Worm (Caenorhabditis elegans): ENCODE results near the gene ech-5.
A peak's percentile ranks its signal among the peaks of the same experiment; 100 is the strongest.

The ech-5 gene

ce11 chrIV:829107-829506 is 32.3 kb downstream of the ech-5 start:
- TF ChIP-seq hlh-13 (GFP tag; optimal IDR thresholded peaks at IDR 0.05) (no peak), hlh-15 (tag; optimal IDR thresholded peaks at IDR 0.05) (no peak), ceh-14 (tag; optimal IDR thresholded peaks at IDR 0.05) (no peak), ttx-3 (tag; optimal IDR thresholded peaks at IDR 0.05) (no peak), che-1 (tag; optimal IDR thresholded peaks at IDR 0.05) (no peak), ceh-31 (tag; optimal IDR thresholded peaks at IDR 0.05) (no peak), ceh-2 (tag; optimal IDR thresholded peaks at IDR 0.05) (no peak), fkh-6 (tag; optimal IDR thresholded peaks at IDR 0.05) (no peak), elt-4 (tag; optimal IDR thresholded peaks at IDR 0.05) (no peak), nfya-1 (tag; optimal IDR thresholded peaks at IDR 0.05) (no peak), hlh-30 (tag; optimal IDR thresholded peaks at IDR 0.05; ENCODE audit: insufficient read depth) (no peak), ceh-45 (GFP tag; IDR thresholded peaks at IDR 0.05) (no peak), ref-2 (tag; optimal IDR thresholded peaks at IDR 0.05) (no peak)

ce11 chrIV:829691-830090 is 32.9 kb downstream of the ech-5 start:
- TF ChIP-seq ref-2 (tag; optimal IDR thresholded peaks at IDR 0.05), result no peak
- TF ChIP-seq dve-1 (tag; optimal IDR thresholded peaks at IDR 0.05), result no peak
- no peak for TF ChIP-seq F13H6.1 (tag; optimal IDR thresholded peaks at IDR 0.05)
- TF ChIP-seq hlh-13 (GFP tag; optimal IDR thresholded peaks at IDR 0.05), result no peak
- no peak for TF ChIP-seq ceh-34 (tag; optimal IDR thresholded peaks at IDR 0.05)
- TF ChIP-seq che-1 (tag; optimal IDR thresholded peaks at IDR 0.05), result no peak
- TF ChIP-seq hlh-30 (tag; optimal IDR thresholded peaks at IDR 0.05; ENCODE audit: insufficient read depth), result no peak
- no peak for TF ChIP-seq tbx-2 (tag; optimal IDR thresholded peaks at IDR 0.05)

ce11 chrIV:830262-830960 is 33.6 kb downstream of the ech-5 start:
- TF ChIP-seq elt-4 (tag; optimal IDR thresholded peaks at IDR 0.05), result no peak
- no peak for TF ChIP-seq pros-1 (tag; optimal IDR thresholded peaks at IDR 0.05)

- TF ChIP-seq elt-2 (tag; optimal IDR thresholded peaks at IDR 0.05), result no peak
- TF ChIP-seq ceh-34 (tag; optimal IDR thresholded peaks at IDR 0.05), result no peak
- TF ChIP-seq tbx-7 (tag; optimal IDR thresholded peaks at IDR 0.05), result no peak
- TF ChIP-seq ztf-16 (tag; optimal IDR thresholded peaks at IDR 0.05), result no peak
- TF ChIP-seq ref-2 (tag; optimal IDR thresholded peaks at IDR 0.05), result no peak
Observed at ce11 chrIV:831796-832486, 35.1 kb downstream of the ech-5 start, which contains the start of the genes madf-1 and Y55F3BR.10. madf-1 (minus strand) TSS chrIV:831896. Y55F3BR.10 (plus strand) TSS chrIV:832436.

- TF ChIP-seq dmd-4 (tag; optimal IDR thresholded peaks at IDR 0.05; ENCODE audit: borderline replicate concordance) (no peak), ceh-34 (tag; optimal IDR thresholded peaks at IDR 0.05) (no peak), nfya-1 (tag; optimal IDR thresholded peaks at IDR 0.05) (peak; percentile 15)
Observed at ce11 chrIV:833517-833916, 36.7 kb downstream of the ech-5 start.

ce11 chrIV:842095-842494 is 45.3 kb downstream of the ech-5 start, which contains the start of gene Y55F3BR.6:
Y55F3BR.6 (minus strand) TSS chrIV:842126.
- TF ChIP-seq ceh-14 (tag; optimal IDR thresholded peaks at IDR 0.05) (no peak), hlh-30 (tag; optimal IDR thresholded peaks at IDR 0.05; ENCODE audit: insufficient read depth) (no peak), gmeb-2 (tag; optimal IDR thresholded peaks at IDR 0.05) (no peak), madf-2 (tag; optimal IDR thresholded peaks at IDR 0.05) (no peak), fax-1 (tag; optimal IDR thresholded peaks at IDR 0.05) (no peak), sox-2 (GFP tag; IDR thresholded peaks at IDR 0.05) (no peak), ceh-31 (tag; optimal IDR thresholded peaks at IDR 0.05) (no peak), ceh-48 (tag; optimal IDR thresholded peaks at IDR 0.05) (no peak), nfya-1 (tag; optimal IDR thresholded peaks at IDR 0.05) (no peak), K02D7.2 (tag; optimal IDR thresholded peaks at IDR 0.05) (no peak), mec-3 (tag; optimal IDR thresholded peaks at IDR 0.05; ENCODE audit: borderline replicate concordance) (no peak), pros-1 (tag; optimal IDR thresholded peaks at IDR 0.05) (no peak), hlh-6 (tag; optimal IDR thresholded peaks at IDR 0.05) (no peak), unc-42 (tag; optimal IDR thresholded peaks at IDR 0.05) (no peak), C08G9.2 (tag; optimal IDR thresholded peaks at IDR 0.05) (no peak), sdc-2 (tag; optimal IDR thresholded peaks at IDR 0.05) (no peak), zip-5 (tag; optimal IDR thresholded peaks at IDR 0.05) (no peak), ttx-3 (tag; optimal IDR thresholded peaks at IDR 0.05) (no peak)

Measured in whole organism, late embryonic.